Fruit fly (Drosophila melanogaster) S2 (cell line): Measurements from ENCODE around the gene CG12594.
A peak's percentile ranks its signal among the peaks of the same experiment; 100 is the strongest.

Experiments
- CG8478 ChIP-seq: fragments of >200 bp; optimal IDR thresholded peaks from 2 replicates; lab custom pipeline; 2018
- CTCF ChIP-seq, 2 experiments: fragments of >200 bp; optimal IDR thresholded peaks; 2 replicates each; lab custom pipeline; 2018

The CG12594 gene

dm6 chr3R:11778012-11778865 is 56.7 kb downstream of the CG12594 start:
- TF ChIP-seq CTCF (optimal IDR thresholded peaks at IDR 0.05; lab: Kevin White, UChicago): peak in 1 of 2 experiments; percentile 22
- TF ChIP-seq CG8478 (lab: Kevin White, UChicago): no peak

DNA sequence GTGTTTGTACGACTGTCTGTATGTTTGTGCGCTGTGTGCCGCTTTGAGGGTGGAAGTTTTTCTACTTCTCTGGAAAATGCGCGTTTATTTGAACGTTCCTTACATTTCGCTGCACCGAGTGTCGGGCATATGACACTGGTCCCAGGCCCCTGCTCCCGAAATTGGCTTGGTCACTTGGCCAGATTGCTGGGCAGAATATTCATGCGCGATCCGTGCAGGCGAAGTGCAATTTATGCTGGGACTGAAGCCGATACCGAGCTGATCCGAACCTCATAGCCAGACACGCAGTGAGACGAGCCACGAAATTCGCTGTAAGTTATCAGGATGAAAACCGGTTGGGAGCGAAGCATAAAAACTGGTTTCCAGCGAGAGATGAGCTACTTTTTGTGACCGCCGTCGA is 57.3 kb downstream of the CG12594 start:
- no peak for TF ChIP-seq CTCF (optimal IDR thresholded peaks at IDR 0.05; lab: Kevin White, UChicago)
- TF ChIP-seq CG8478 (lab: Kevin White, UChicago): no peak

- TF ChIP-seq CG8478 (lab: Kevin White, UChicago) (no peak), CTCF (optimal IDR thresholded peaks at IDR 0.05; lab: Kevin White, UChicago) (no peak)
Measured at dm6 chr3R:11779357-11780018, 58.0 kb downstream of the CG12594 start.

DNA sequence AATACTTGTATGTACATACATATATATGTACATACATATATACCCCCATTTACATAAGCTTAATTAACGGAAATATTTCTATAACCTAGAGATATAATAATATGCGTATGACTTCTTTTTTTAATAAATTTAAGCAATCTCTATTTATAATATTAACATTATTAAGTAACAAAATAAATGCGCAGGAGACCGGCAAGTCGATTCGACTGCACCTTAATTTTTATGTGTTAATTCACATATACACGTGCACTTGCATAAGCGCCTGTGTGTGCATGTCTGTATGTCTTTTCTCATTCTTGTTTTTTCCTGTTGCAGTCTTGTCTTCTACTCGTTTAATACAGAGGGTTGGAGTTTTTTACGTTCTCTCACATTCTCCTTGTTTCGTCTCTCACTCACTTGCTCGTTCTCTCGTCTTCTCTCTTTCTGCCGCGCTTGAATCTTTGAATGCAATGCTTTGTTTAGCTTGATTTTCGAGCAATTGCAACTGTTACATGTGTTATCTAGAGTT is 58.7 kb downstream of the CG12594 start:
- TF ChIP-seq CTCF (optimal IDR thresholded peaks at IDR 0.05; lab: Kevin White, UChicago) (no peak), CG8478 (lab: Kevin White, UChicago) (no peak)
